Fruit fly (Drosophila melanogaster) whole organism, embryonic: ENCODE measurements around the gene CG31872.
A peak's percentile ranks its signal among the peaks of the same experiment; 100 is the strongest.

ENCODE experiments used
- Atf6 ChIP-seq: fragments of 200-800 bp; sonication (Bioruptor generic); IDR thresholded peaks from 2 replicates; pipeline ENCODE4 v1.3.6; 2022; ENCODE audit warnings: missing biosample characterization, missing genetic modification characterization
- Bgb ChIP-seq: fragments of 200-800 bp; sonication (Bioruptor generic); IDR thresholded peaks from 2 replicates; pipeline ENCODE4 v1.3.6; 2022; ENCODE audit warnings: missing biosample characterization, missing genetic modification characterization; ENCODE audit not compliant: partially characterized antibody
- CG10147 ChIP-seq: fragments of 200-800 bp; sonication (Bioruptor generic); optimal IDR thresholded peaks from 2 replicates; lab custom pipeline; 2019; ENCODE audit warnings: missing biosample characterization, mild to moderate bottlenecking, missing genetic modification characterization, moderate library complexity
- CG10209 ChIP-seq: fragments of 200-800 bp; sonication (Bioruptor generic); optimal IDR thresholded peaks from 3 replicates; lab custom pipeline; 2017; ENCODE audit warnings: missing biosample characterization, mild to moderate bottlenecking, missing genetic modification characterization, missing genetic modification reagents
- CG10274 ChIP-seq: fragments of 200-800 bp; sonication (Bioruptor generic); optimal IDR thresholded peaks from 3 replicates; lab custom pipeline; 2017; ENCODE audit warnings: missing biosample characterization, mild to moderate bottlenecking, missing genetic modification characterization
- CG10565 ChIP-seq: fragments of 200-800 bp; sonication (Bioruptor generic); optimal IDR thresholded peaks from 3 replicates; lab custom pipeline; 2016; ENCODE audit warnings: missing biosample characterization, mild to moderate bottlenecking, missing genetic modification characterization
- CG13287 ChIP-seq: fragments of 200-800 bp; sonication (Bioruptor generic); IDR thresholded peaks from 2 replicates; pipeline ENCODE4 v1.3.6; 2022; ENCODE audit warnings: missing biosample characterization, missing genetic modification characterization; ENCODE audit not compliant: partially characterized antibody
- CG14710 ChIP-seq: fragments of 200-800 bp; sonication (Bioruptor generic); optimal IDR thresholded peaks from 3 replicates; lab custom pipeline; 2019; ENCODE audit warnings: missing biosample characterization, mild to moderate bottlenecking, missing genetic modification characterization, moderate library complexity
- CG15269 ChIP-seq: fragments of 200-800 bp; sonication (Bioruptor generic); optimal IDR thresholded peaks from 2 replicates; lab custom pipeline; 2018; ENCODE audit warnings: missing biosample characterization, mild to moderate bottlenecking, missing genetic modification characterization, moderate library complexity
- CG17361 ChIP-seq: fragments of 200-800 bp; sonication (Bioruptor generic); IDR thresholded peaks from 3 replicates; pipeline ENCODE4 v1.3.6; 2022; ENCODE audit warnings: missing biosample characterization, missing genetic modification characterization
- CG18011 ChIP-seq: fragments of 200-800 bp; sonication (Bioruptor generic); optimal IDR thresholded peaks from 2 replicates; lab custom pipeline; 2017; ENCODE audit warnings: missing biosample characterization, missing genetic modification characterization, mild to moderate bottlenecking, moderate library complexity, missing genotype
- CG18262 ChIP-seq: fragments of 200-800 bp; optimal IDR thresholded peaks from 3 replicates; lab custom pipeline; 2019; ENCODE audit warnings: missing biosample characterization, mild to moderate bottlenecking, missing genetic modification characterization, moderate library complexity
- CG18476 ChIP-seq: fragments of 200-800 bp; sonication (Bioruptor generic); optimal IDR thresholded peaks from 2 replicates; lab custom pipeline; 2016; ENCODE audit warnings: missing biosample characterization, mild to moderate bottlenecking, missing genetic modification characterization
- CG2120 ChIP-seq: fragments of 200-800 bp; sonication (Bioruptor generic); optimal IDR thresholded peaks from 3 replicates; lab custom pipeline; 2016; ENCODE audit warnings: missing biosample characterization, missing genetic modification characterization
- CG2129 ChIP-seq: fragments of 200-800 bp; sonication (Bioruptor generic); IDR thresholded peaks from 2 replicates; pipeline ENCODE4 v1.3.6; 2022; ENCODE audit warnings: missing biosample characterization, missing genetic modification characterization; ENCODE audit not compliant: partially characterized antibody
- CG31224 ChIP-seq: fragments of 200-800 bp; sonication (Bioruptor generic); IDR thresholded peaks from 2 replicates; pipeline ENCODE4 v1.3.6; 2022; ENCODE audit warnings: missing biosample characterization, missing genetic modification characterization
- CG32772 ChIP-seq: fragments of 200-800 bp; sonication (Bioruptor generic); IDR thresholded peaks from 2 replicates; pipeline ENCODE4 v1.3.6; 2022; ENCODE audit warnings: missing biosample characterization, missing genetic modification characterization
- CG33557 ChIP-seq: fragments of 200-800 bp; sonication (Bioruptor generic); optimal IDR thresholded peaks from 2 replicates; lab custom pipeline; 2019; ENCODE audit warnings: missing biosample characterization, mild to moderate bottlenecking, missing genetic modification characterization, moderate library complexity
- CG4328 ChIP-seq: fragments of 200-800 bp; sonication (Bioruptor generic); optimal IDR thresholded peaks from 3 replicates; lab custom pipeline; 2017; ENCODE audit warnings: missing biosample characterization, missing genetic modification reagents, missing genetic modification characterization
- CG43689 ChIP-seq: fragments of 200-800 bp; sonication (Bioruptor generic); IDR thresholded peaks from 2 replicates; pipeline ENCODE4 v1.3.6; 2022; ENCODE audit warnings: missing biosample characterization, missing genetic modification characterization
- CG5180 ChIP-seq: fragments of 200-800 bp; sonication (Bioruptor generic); optimal IDR thresholded peaks from 3 replicates; lab custom pipeline; 2017; ENCODE audit warnings: missing biosample characterization, missing genetic modification characterization, mild to moderate bottlenecking, moderate library complexity, missing genetic modification reagents
- CG6765 ChIP-seq: fragments of 200-800 bp; sonication (Bioruptor generic); optimal IDR thresholded peaks from 3 replicates; lab custom pipeline; 2017; ENCODE audit warnings: missing biosample characterization, mild to moderate bottlenecking, missing genetic modification characterization
- CG6791 ChIP-seq: fragments of 200-800 bp; sonication (Bioruptor generic); IDR thresholded peaks from 3 replicates; pipeline ENCODE4 v1.3.6; 2022; ENCODE audit warnings: missing biosample characterization, missing genetic modification characterization; ENCODE audit not compliant: partially characterized antibody
- CG7786 ChIP-seq: fragments of 200-800 bp; sonication (Bioruptor generic); optimal IDR thresholded peaks from 2 replicates; lab custom pipeline; 2016; ENCODE audit warnings: missing biosample characterization, missing genetic modification characterization
- CG7839 ChIP-seq: fragments of 200-800 bp; sonication (Bioruptor generic); optimal IDR thresholded peaks from 3 replicates; lab custom pipeline; 2018; ENCODE audit warnings: missing biosample characterization, mild to moderate bottlenecking, missing genetic modification characterization, moderate library complexity
- CG9437 ChIP-seq: fragments of 200-800 bp; sonication (Bioruptor generic); optimal IDR thresholded peaks from 2 replicates; lab custom pipeline; 2018; ENCODE audit warnings: missing biosample characterization, mild to moderate bottlenecking, missing genetic modification characterization
- CG9932 ChIP-seq: fragments of 200-800 bp; sonication (Bioruptor generic); IDR thresholded peaks from 2 replicates; pipeline ENCODE4 v1.3.6; 2022; ENCODE audit warnings: missing biosample characterization, missing genetic modification characterization
- D19A ChIP-seq: fragments of 200-800 bp; optimal IDR thresholded peaks from 3 replicates; lab custom pipeline; 2019; ENCODE audit warnings: missing biosample characterization, mild to moderate bottlenecking, missing genetic modification characterization, moderate library complexity
- Dll ChIP-seq: fragments of 200-800 bp; sonication (Bioruptor generic); IDR thresholded peaks from 4 replicates; pipeline ENCODE4 v1.3.6; 2022; ENCODE audit warnings: missing biosample characterization, missing genetic modification characterization; ENCODE audit not compliant: partially characterized antibody
- Fer1 ChIP-seq: fragments of 200-800 bp; sonication (Bioruptor generic); optimal IDR thresholded peaks from 2 replicates; lab custom pipeline; 2017; ENCODE audit warnings: missing biosample characterization, mild to moderate bottlenecking, missing genetic modification characterization
- Hand ChIP-seq: fragments of 200-800 bp; sonication (Bioruptor generic); optimal IDR thresholded peaks from 2 replicates; lab custom pipeline; 2017; ENCODE audit warnings: mild to moderate bottlenecking, missing biosample characterization, missing genetic modification reagents, missing genetic modification characterization
- Nf-YB ChIP-seq: fragments of 200-800 bp; sonication (Bioruptor generic); optimal IDR thresholded peaks from 3 replicates; lab custom pipeline; 2019; ENCODE audit warnings: missing biosample characterization, mild to moderate bottlenecking, missing genetic modification characterization, moderate library complexity
- Ssrp ChIP-seq: fragments of 200-800 bp; sonication (Bioruptor generic); optimal IDR thresholded peaks from 2 replicates; lab custom pipeline; 2018; ENCODE audit warnings: missing biosample characterization, mild to moderate bottlenecking, missing genetic modification characterization, moderate library complexity
- TFAM ChIP-seq: fragments of 200-800 bp; sonication (Bioruptor generic); optimal IDR thresholded peaks from 2 replicates; lab custom pipeline; 2017; ENCODE audit warnings: missing biosample characterization, missing genetic modification characterization, inconsistent platforms
- ci ChIP-seq: fragments of 200-800 bp; sonication (Bioruptor generic); IDR thresholded peaks from 3 replicates; pipeline ENCODE4 v1.3.6; 2022; ENCODE audit warnings: missing biosample characterization, missing genetic modification characterization
- dysf ChIP-seq: fragments of 200-800 bp; sonication (Bioruptor generic); IDR thresholded peaks from 3 replicates; pipeline ENCODE4 v1.3.6; 2022; ENCODE audit warnings: missing biosample characterization, missing genetic modification characterization
- ems ChIP-seq: fragments of 200-800 bp; sonication (Bioruptor generic); optimal IDR thresholded peaks from 3 replicates; lab custom pipeline; 2016; ENCODE audit warnings: missing biosample characterization, missing genetic modification characterization
- grau ChIP-seq: fragments of 200-800 bp; optimal IDR thresholded peaks from 3 replicates; lab custom pipeline; 2019; ENCODE audit warnings: missing biosample characterization, mild to moderate bottlenecking, missing genetic modification characterization, moderate library complexity
- hth ChIP-seq: fragments of >200 bp; optimal IDR thresholded peaks from 2 replicates; lab custom pipeline; 2017; ENCODE audit warnings: inconsistent platforms
- ind ChIP-seq: fragments of 200-800 bp; sonication (Bioruptor generic); optimal IDR thresholded peaks from 3 replicates; lab custom pipeline; 2016; ENCODE audit warnings: missing biosample characterization, missing genetic modification characterization
- mirr ChIP-seq: fragments of 200-800 bp; sonication (Bioruptor generic); optimal IDR thresholded peaks from 3 replicates; lab custom pipeline; 2018; ENCODE audit warnings: missing biosample characterization, mild to moderate bottlenecking, missing genetic modification characterization
- pfk ChIP-seq: fragments of 200-800 bp; sonication (Bioruptor generic); optimal IDR thresholded peaks from 2 replicates; lab custom pipeline; 2018; ENCODE audit warnings: missing biosample characterization, mild to moderate bottlenecking, missing genetic modification characterization, moderate library complexity
- pzg ChIP-seq: fragments of 200-800 bp; sonication (Bioruptor generic); optimal IDR thresholded peaks from 3 replicates; lab custom pipeline; 2018; ENCODE audit warnings: missing biosample characterization, mild to moderate bottlenecking, missing genetic modification characterization, moderate library complexity
- ranshi ChIP-seq: fragments of 200-800 bp; sonication (Bioruptor generic); IDR thresholded peaks from 2 replicates; pipeline ENCODE4 v1.3.6; 2022; ENCODE audit warnings: missing biosample characterization, missing genetic modification characterization
- row ChIP-seq: fragments of 200-800 bp; sonication (Bioruptor generic); IDR thresholded peaks from 3 replicates; pipeline ENCODE4 v1.3.6; 2022; ENCODE audit warnings: missing biosample characterization, missing genetic modification characterization
- run ChIP-seq: fragments of 200-800 bp; sonication (Bioruptor generic); optimal IDR thresholded peaks from 3 replicates; lab custom pipeline; 2018; ENCODE audit warnings: missing biosample characterization, mild to moderate bottlenecking, missing genetic modification characterization
- seq ChIP-seq: fragments of 200-800 bp; sonication (Bioruptor generic); IDR thresholded peaks from 2 replicates; pipeline ENCODE4 v1.3.6; 2022; ENCODE audit warnings: missing biosample characterization, missing genetic modification characterization
- ttk ChIP-seq: fragments of 200-800 bp; sonication (Bioruptor generic); IDR thresholded peaks from 2 replicates; pipeline ENCODE4 v2.1.2; 2022; ENCODE audit warnings: missing biosample characterization, missing genetic modification characterization
- vnd ChIP-seq: fragments of 200-800 bp; sonication (Bioruptor generic); IDR thresholded peaks from 3 replicates; pipeline ENCODE4 v1.3.6; 2022; ENCODE audit warnings: missing biosample characterization, missing genetic modification characterization; ENCODE audit not compliant: partially characterized antibody
- vvl ChIP-seq: fragments of 200-800 bp; sonication (Bioruptor generic); IDR thresholded peaks from 2 replicates; pipeline ENCODE4 v1.3.6; 2022; ENCODE audit warnings: missing biosample characterization, missing genetic modification characterization
- zfh2 ChIP-seq: fragments of 200-800 bp; sonication (Bioruptor generic); optimal IDR thresholded peaks from 2 replicates; lab custom pipeline; 2016; ENCODE audit warnings: missing biosample characterization, missing genetic modification characterization

Gene CG31872

dm6 chr2L:10685666-10686065 is 45.9 kb downstream of the CG31872 start (continued):
- no peak for TF ChIP-seq CG10274
- no peak for TF ChIP-seq CG43689 (GFP tag; lab: Robert Waterston, UW)
- TF ChIP-seq row, result peak; percentile 42; the same call in 2 of the 3 replicates
- no peak for TF ChIP-seq CG17361 (GFP tag; lab: Robert Waterston, UW)
- no peak for TF ChIP-seq Ssrp (tag; lab: Kevin White, UChicago)
- no peak for TF ChIP-seq CG31224 (GFP tag; lab: Robert Waterston, UW)
- TF ChIP-seq CG6765, result no peak
- no peak for TF ChIP-seq Bgb
- no peak for TF ChIP-seq CG33557 (GFP tag; lab: Kevin White, UChicago)
- no peak for TF ChIP-seq hth
- TF ChIP-seq ind (GFP tag; lab: Kevin White, UChicago), result peak; percentile 20
- no peak for TF ChIP-seq CG6791 (GFP tag; lab: Robert Waterston, UW)
- no peak for TF ChIP-seq pfk
- TF ChIP-seq Hand (GFP tag; lab: Kevin White, UChicago), result no peak
- no peak for TF ChIP-seq CG15269 (tag; lab: Kevin White, UChicago)
- no peak for TF ChIP-seq ttk (GFP tag; lab: Robert Waterston, UW)
- 0 out of 3 replicates have a peak, but pooled peaks have one; percentile 14 for TF ChIP-seq dysf
- TF ChIP-seq ranshi (GFP tag; lab: Robert Waterston, UW), result no peak
- peak; percentile 60 for TF ChIP-seq D19A
- TF ChIP-seq TFAM, result no peak
- no peak for TF ChIP-seq mirr (GFP tag; lab: Kevin White, UChicago)
- peak; percentile 95 for TF ChIP-seq CG18011 (GFP tag; lab: Kevin White, UChicago)
- no peak for TF ChIP-seq CG2129 (GFP tag; lab: Robert Waterston, UW)
- no peak for TF ChIP-seq CG10147 (GFP tag; lab: Kevin White, UChicago)
- TF ChIP-seq grau, result peak; percentile 18
- peak; percentile 40 for TF ChIP-seq CG2120 (GFP tag; lab: Kevin White, UChicago)
- no peak for TF ChIP-seq Nf-YB
- TF ChIP-seq CG10565 (GFP tag; lab: Kevin White, UChicago), result no peak
- TF ChIP-seq CG18262, result peak; percentile 9
- no peak for TF ChIP-seq CG4328 (GFP tag; lab: Kevin White, UChicago)
- peak; percentile 5 for TF ChIP-seq CG10209 (GFP tag; lab: Kevin White, UChicago)
- no peak for TF ChIP-seq CG32772 (GFP tag; lab: Robert Waterston, UW)
- no peak for TF ChIP-seq CG7786 (GFP tag; lab: Kevin White, UChicago)
- no peak for TF ChIP-seq CG18476
- TF ChIP-seq CG9932 (GFP tag; lab: Robert Waterston, UW), result peak; percentile 67
- TF ChIP-seq zfh2 (GFP tag; lab: Kevin White, UChicago), result no peak
- no peak for TF ChIP-seq CG14710 (tag; lab: Kevin White, UChicago)
- TF ChIP-seq CG5180 (GFP tag; lab: Kevin White, UChicago), result no peak
- peak; percentile 26 for TF ChIP-seq CG7839
- peak; percentile 72 for TF ChIP-seq vvl
- TF ChIP-seq Atf6 (GFP tag; lab: Robert Waterston, UW), result no peak
- TF ChIP-seq seq (GFP tag; lab: Robert Waterston, UW), result no peak
- 0 out of 3 replicates have a peak, but pooled peaks have one; percentile 29 for TF ChIP-seq vnd (GFP tag; lab: Robert Waterston, UW)
- no peak for TF ChIP-seq ems (GFP tag; lab: Kevin White, UChicago)
- no peak for TF ChIP-seq pzg (GFP tag; lab: Kevin White, UChicago)
- no peak for TF ChIP-seq Dll (GFP tag; lab: Robert Waterston, UW)
- TF ChIP-seq CG9437 (GFP tag; lab: Kevin White, UChicago), result peak; percentile 23
- no peak for TF ChIP-seq Fer1
- TF ChIP-seq ci (GFP tag; lab: Robert Waterston, UW), result no peak
- no peak for TF ChIP-seq run
- no peak for TF ChIP-seq CG13287
